Fruit fly (Drosophila melanogaster) whole organism, prepupa: ENCODE results near the gene sau.
A peak's percentile ranks its signal among the peaks of the same experiment; 100 is the strongest.

Experiments
- CG10669 ChIP-seq: fragments of 200-800 bp; sonication (Bioruptor generic); optimal IDR thresholded peaks from 3 replicates; lab custom pipeline; 2018; ENCODE audit warnings: missing biosample characterization, mild to moderate bottlenecking, missing genetic modification characterization, moderate library complexity
- CG16779 ChIP-seq: fragments of 200-800 bp; sonication (Bioruptor generic); optimal IDR thresholded peaks from 3 replicates; lab custom pipeline; 2017; ENCODE audit warnings: missing biosample characterization, mild to moderate bottlenecking, missing genetic modification characterization
- CG3032 ChIP-seq: fragments of 200-800 bp; optimal IDR thresholded peaks from 2 replicates; lab custom pipeline; 2019; ENCODE audit warnings: missing biosample characterization, mild to moderate bottlenecking, missing genetic modification characterization, moderate library complexity
- CG31627 ChIP-seq: fragments of 200-800 bp; sonication (Bioruptor generic); optimal IDR thresholded peaks from 3 replicates; lab custom pipeline; 2016; ENCODE audit warnings: missing biosample characterization, missing genetic modification characterization
- CG3919 ChIP-seq: fragments of 200-800 bp; sonication (Bioruptor generic); optimal IDR thresholded peaks from 3 replicates; lab custom pipeline; 2016; ENCODE audit warnings: missing biosample characterization, missing genetic modification characterization
- CG8119 ChIP-seq: fragments of 200-800 bp; sonication (Bioruptor generic); IDR thresholded peaks from 3 replicates; pipeline ENCODE4 v1.3.6; 2022; ENCODE audit warnings: missing biosample characterization, missing genetic modification characterization
- Hr38 ChIP-seq: sonication (Bioruptor generic); optimal IDR thresholded peaks from 2 replicates; lab custom pipeline; 2016; ENCODE audit warnings: missing biosample characterization, missing genetic modification characterization
- Met ChIP-seq: fragments of 200-800 bp; sonication (Bioruptor generic); optimal IDR thresholded peaks from 3 replicates; lab custom pipeline; 2016; ENCODE audit warnings: missing biosample characterization, missing genetic modification characterization
- OdsH ChIP-seq: fragments of 200-800 bp; sonication (Bioruptor generic); optimal IDR thresholded peaks from 3 replicates; lab custom pipeline; 2016; ENCODE audit warnings: missing biosample characterization, missing genetic modification characterization
- Smox ChIP-seq: fragments of 200-800 bp; sonication (Bioruptor generic); optimal IDR thresholded peaks from 3 replicates; lab custom pipeline; 2016; ENCODE audit warnings: missing biosample characterization, missing genetic modification characterization
- achi ChIP-seq: fragments of 200-800 bp; sonication (Bioruptor generic); optimal IDR thresholded peaks from 3 replicates; lab custom pipeline; 2016; ENCODE audit warnings: missing biosample characterization, missing genetic modification characterization
- salr ChIP-seq, 2 experiments: fragments of 200-800 bp; sonication (Bioruptor generic); optimal IDR thresholded peaks; 3 replicates each; lab custom pipeline; 2016 to 2018; ENCODE audit warnings: missing biosample characterization in 2 of 2, missing genetic modification characterization in 2 of 2, mild to moderate bottlenecking in 1 of 2
- topi ChIP-seq: fragments of 200-800 bp; sonication (Bioruptor generic); optimal IDR thresholded peaks from 3 replicates; lab custom pipeline; 2016; ENCODE audit warnings: missing biosample characterization, missing genetic modification characterization

DNA sequence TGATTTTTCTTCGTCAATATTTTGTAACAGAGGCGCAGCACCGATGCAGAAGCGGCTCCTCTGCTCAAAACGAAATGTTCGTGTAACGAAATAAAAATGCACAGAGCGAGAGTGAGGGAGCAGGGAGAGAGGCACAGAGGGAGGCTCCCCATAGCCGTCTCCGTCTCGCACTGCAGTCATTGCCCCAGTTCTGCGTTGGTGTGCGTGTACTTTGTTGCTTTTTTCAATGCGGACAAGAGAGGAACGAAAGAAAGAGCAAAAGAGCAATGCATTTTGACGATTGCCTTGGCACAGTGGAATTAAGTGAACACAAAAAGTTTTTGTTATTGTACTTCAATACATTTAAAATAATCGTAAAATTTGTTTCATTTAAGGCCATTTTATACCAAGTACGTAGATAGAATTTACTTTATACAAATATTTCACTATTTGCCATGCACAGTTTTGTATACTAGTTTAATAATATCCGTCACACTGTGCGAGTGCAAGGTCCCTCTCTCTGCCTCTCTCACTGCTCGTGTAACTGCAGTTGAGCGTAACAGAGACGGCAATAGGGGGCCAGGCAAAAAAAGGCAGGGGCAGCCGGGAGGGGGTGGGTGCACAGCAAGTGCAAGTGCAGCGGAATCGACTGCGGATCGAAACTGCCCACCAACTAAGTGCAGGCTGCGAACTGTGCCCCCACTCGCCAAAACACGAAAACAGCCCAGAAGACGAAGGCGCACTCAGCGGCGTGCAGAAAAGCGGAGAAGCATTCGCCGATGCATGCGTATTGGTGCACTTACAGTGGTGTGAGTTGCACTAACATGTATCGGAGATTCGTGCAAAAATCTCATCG lies 23.9 kb upstream of the sau start:
- TF ChIP-seq salr (GFP tag; optimal IDR thresholded peaks at IDR 0.05; lab: Kevin White, UChicago) (peak; percentile 99 to 100), Hr38 (GFP tag; lab: Kevin White, UChicago) (peak; percentile 98), CG10669 (GFP tag; lab: Kevin White, UChicago) (peak; percentile 100), CG31627 (GFP tag; lab: Kevin White, UChicago) (peak; percentile 100), Smox (peak; percentile 100), CG16779 (tag; lab: Kevin White, UChicago) (peak; percentile 99), CG3032 (tag; lab: Kevin White, UChicago) (peak; percentile 100), achi (peak; percentile 99), Met (GFP tag; lab: Kevin White, UChicago) (peak; percentile 100), OdsH (peak; percentile 100), CG3919 (peak; percentile 100), topi (GFP tag; lab: Kevin White, UChicago) (peak; percentile 100), CG8119 (peak; percentile 100)
